Worm (Caenorhabditis elegans) whole organism, L1 larva: ENCODE measurements around the gene D1086.12.

Experiments used
- C04F5.9 ChIP-seq: sonication (generic microtip); optimal IDR thresholded peaks from 2 replicates; lab custom pipeline; 2016; ENCODE audit warnings: missing genetic modification characterization, missing compliant biosample characterization
- C16A3.4 ChIP-seq: fragments of 150-350 bp; optimal IDR thresholded peaks from 2 replicates; lab custom pipeline; 2014; ENCODE audit warnings: missing biosample characterization, missing genetic modification characterization
- F16B12.6 ChIP-seq: fragments of 150-350 bp; optimal IDR thresholded peaks from 2 replicates; lab custom pipeline; 2014; ENCODE audit warnings: missing biosample characterization, missing genetic modification characterization
- aly-2 ChIP-seq: fragments of 150-350 bp; optimal IDR thresholded peaks from 2 replicates; lab custom pipeline; 2014; ENCODE audit warnings: missing biosample characterization, missing genetic modification characterization
- blmp-1 ChIP-seq: fragments of 150-350 bp; optimal IDR thresholded peaks from 2 replicates; lab custom pipeline; 2014; ENCODE audit warnings: missing biosample characterization, missing genetic modification characterization
- ceh-63 ChIP-seq: fragments of 200-800 bp; sonication (Bioruptor generic); optimal IDR thresholded peaks from 2 replicates; lab custom pipeline; 2018; ENCODE audit warnings: mild to moderate bottlenecking, missing genetic modification characterization, missing compliant biosample characterization
- ceh-88 ChIP-seq: fragments of 200-800 bp; sonication (Bioruptor generic); IDR thresholded peaks from 2 replicates; pipeline ENCODE4 v1.3.6; 2022; ENCODE audit warnings: missing genetic modification characterization, missing compliant biosample characterization
- ceh-90 ChIP-seq: sonication (generic microtip); optimal IDR thresholded peaks from 2 replicates; lab custom pipeline; 2016; ENCODE audit warnings: missing genetic modification characterization, missing compliant biosample characterization
- dsc-1 ChIP-seq: sonication (generic microtip); optimal IDR thresholded peaks from 2 replicates; lab custom pipeline; 2016; ENCODE audit warnings: mild to moderate bottlenecking, missing genetic modification characterization, missing compliant biosample characterization
- egl-27 ChIP-seq, 2 experiments: fragments of 150-350 bp in 1 of 2; sonication (generic microtip); optimal IDR thresholded peaks; 3 replicates each; lab custom pipeline; 2017 to 2018; ENCODE audit warnings: missing biosample characterization in 2 of 2, missing genetic modification characterization in 2 of 2, missing genetic modification reagents in 2 of 2
- elt-2 ChIP-seq: sonication (generic microtip); optimal IDR thresholded peaks from 2 replicates; lab custom pipeline; 2016; ENCODE audit warnings: missing genetic modification characterization, mild to moderate bottlenecking, inconsistent platforms, missing compliant biosample characterization, missing genetic modification reagents
- elt-3 ChIP-seq, 6 experiments: fragments of 150-350 bp in 1 of 6; sonication (generic microtip); optimal IDR thresholded peaks; 2 replicates each; lab custom pipeline; 2017 to 2018; ENCODE audit warnings: missing biosample characterization in 6 of 6, missing genetic modification characterization in 6 of 6, inconsistent platforms in 1 of 6
- fkh-4 ChIP-seq: sonication (generic microtip); optimal IDR thresholded peaks from 2 replicates; lab custom pipeline; 2016; ENCODE audit warnings: missing compliant biosample characterization, missing genetic modification characterization, borderline replicate concordance
- fkh-8 ChIP-seq: sonication (generic microtip); optimal IDR thresholded peaks from 2 replicates; lab custom pipeline; 2016; ENCODE audit warnings: mild to moderate bottlenecking, missing genetic modification characterization, missing compliant biosample characterization
- hlh-17 ChIP-seq: fragments of 200-800 bp; sonication (Bioruptor generic); optimal IDR thresholded peaks from 2 replicates; lab custom pipeline; 2018; ENCODE audit warnings: missing genetic modification characterization, mild to moderate bottlenecking, missing compliant biosample characterization, moderate library complexity, borderline replicate concordance
- hlh-4 ChIP-seq: sonication (generic microtip); optimal IDR thresholded peaks from 2 replicates; lab custom pipeline; 2016; ENCODE audit warnings: mild to moderate bottlenecking, missing genetic modification characterization, missing compliant biosample characterization
- isw-1 ChIP-seq: fragments of 200-800 bp; sonication (Bioruptor generic); IDR thresholded peaks from 2 replicates; pipeline ENCODE4 v1.3.6; 2022; ENCODE audit warnings: missing genetic modification characterization, missing compliant biosample characterization
- jun-1 ChIP-seq: fragments of 150-350 bp; optimal IDR thresholded peaks from 2 replicates; lab custom pipeline; 2014; ENCODE audit warnings: missing biosample characterization, missing genetic modification reagents, missing genetic modification characterization
- lin-13 ChIP-seq: fragments of 150-350 bp; optimal IDR thresholded peaks from 2 replicates; lab custom pipeline; 2014; ENCODE audit warnings: missing biosample characterization, missing genetic modification reagents, missing genetic modification characterization
- lin-15B ChIP-seq: fragments of 150-350 bp; sonication (generic microtip); optimal IDR thresholded peaks from 3 replicates; lab custom pipeline; 2014; ENCODE audit warnings: missing biosample characterization, missing genetic modification characterization
- lin-39 ChIP-seq: fragments of 150-350 bp; optimal IDR thresholded peaks from 2 replicates; lab custom pipeline; 2014; ENCODE audit warnings: missing biosample characterization, missing genetic modification reagents, missing genetic modification characterization
- lsy-2 ChIP-seq, 2 experiments: fragments of 150-350 bp; optimal IDR thresholded peaks; 2 replicates each; lab custom pipeline; 2014; ENCODE audit warnings: missing biosample characterization in 2 of 2, missing genetic modification characterization in 2 of 2
- mab-9 ChIP-seq: fragments of 200-800 bp; sonication (Bioruptor generic); IDR thresholded peaks from 2 replicates; pipeline ENCODE4 v1.3.6; 2022; ENCODE audit warnings: missing genetic modification reagents, missing genetic modification characterization, missing compliant biosample characterization
- nhr-11 ChIP-seq: fragments of 150-350 bp; optimal IDR thresholded peaks from 2 replicates; lab custom pipeline; 2014; ENCODE audit warnings: missing biosample characterization, missing genetic modification characterization
- nhr-12 ChIP-seq: sonication (generic microtip); optimal IDR thresholded peaks from 2 replicates; lab custom pipeline; 2017; ENCODE audit warnings: missing biosample characterization, missing genetic modification characterization
- nhr-20 ChIP-seq: sonication (generic microtip); optimal IDR thresholded peaks from 2 replicates; lab custom pipeline; 2016; ENCODE audit warnings: mild to moderate bottlenecking, missing genetic modification characterization, missing compliant biosample characterization
- nhr-237 ChIP-seq: fragments of 150-350 bp; optimal IDR thresholded peaks from 2 replicates; lab custom pipeline; 2014; ENCODE audit warnings: missing biosample characterization, missing genetic modification characterization
- nhr-76 ChIP-seq: sonication (generic microtip); optimal IDR thresholded peaks from 2 replicates; lab custom pipeline; 2017; ENCODE audit warnings: missing biosample characterization, missing genetic modification characterization
- nhr-84 ChIP-seq: sonication (generic microtip); optimal IDR thresholded peaks from 2 replicates; lab custom pipeline; 2017; ENCODE audit warnings: missing biosample characterization, missing genetic modification characterization
- nhr-85 ChIP-seq: sonication (generic microtip); peaks from one replicate; lab custom pipeline; 2016; ENCODE audit warnings: missing genetic modification characterization, inconsistent platforms, missing compliant biosample characterization
- pax-3 ChIP-seq: fragments of 200-800 bp; sonication (Bioruptor generic); optimal IDR thresholded peaks from 2 replicates; lab custom pipeline; 2018; ENCODE audit warnings: mild to moderate bottlenecking, missing genetic modification characterization, moderate library complexity, missing compliant biosample characterization
- snpc-4 ChIP-seq: fragments of 150-350 bp; optimal IDR thresholded peaks from 2 replicates; lab custom pipeline; 2014; ENCODE audit warnings: missing biosample characterization, missing genetic modification characterization
- snu-23 ChIP-seq: sonication (generic microtip); optimal IDR thresholded peaks from 2 replicates; lab custom pipeline; 2016; ENCODE audit warnings: missing genetic modification characterization, missing compliant biosample characterization
- sox-4 ChIP-seq: sonication (generic microtip); optimal IDR thresholded peaks from 2 replicates; lab custom pipeline; 2016; ENCODE audit warnings: missing genetic modification characterization, missing compliant biosample characterization
- sup-37 ChIP-seq: fragments of 200-800 bp; sonication (Bioruptor generic); optimal IDR thresholded peaks from 2 replicates; lab custom pipeline; 2018; ENCODE audit warnings: mild to moderate bottlenecking, missing genetic modification characterization, missing compliant biosample characterization
- tbx-2 ChIP-seq: sonication (generic microtip); optimal IDR thresholded peaks from 2 replicates; lab custom pipeline; 2016; ENCODE audit warnings: missing genetic modification characterization, missing compliant biosample characterization
- tlp-1 ChIP-seq: fragments of 150-350 bp; optimal IDR thresholded peaks from 2 replicates; lab custom pipeline; 2014; ENCODE audit warnings: missing biosample characterization, missing genetic modification characterization
- unc-130 ChIP-seq: fragments of 150-350 bp; optimal IDR thresholded peaks from 2 replicates; lab custom pipeline; 2017; ENCODE audit warnings: missing biosample characterization, missing genetic modification characterization, inconsistent platforms
- unc-86 ChIP-seq: sonication (generic microtip); optimal IDR thresholded peaks from 2 replicates; lab custom pipeline; 2016; ENCODE audit warnings: missing genetic modification characterization, missing compliant biosample characterization
- unc-98 ChIP-seq: fragments of 200-800 bp; sonication (Bioruptor generic); IDR thresholded peaks from 2 replicates; pipeline ENCODE4 v1.3.6; 2022; ENCODE audit warnings: missing genetic modification characterization, missing compliant biosample characterization
- xbp-1 ChIP-seq: sonication (generic microtip); optimal IDR thresholded peaks from 2 replicates; lab custom pipeline; 2016; ENCODE audit warnings: missing genetic modification characterization, missing compliant biosample characterization
- zag-1 ChIP-seq: fragments of 150-350 bp; optimal IDR thresholded peaks from 2 replicates; lab custom pipeline; 2014; ENCODE audit warnings: missing biosample characterization, missing genetic modification characterization
- ztf-11 ChIP-seq, 2 experiments: sonication (generic microtip); optimal IDR thresholded peaks; 2 replicates each; lab custom pipeline; 2016 to 2017; ENCODE audit warnings: missing genetic modification characterization in 2 of 2, missing biosample characterization in 1 of 2, missing compliant biosample characterization in 1 of 2

D1086.12 gene

ce11 chrV:14055097-14055496, 45.9 kb upstream of the D1086.12 start (continued):
- TF ChIP-seq hlh-17 (GFP tag; lab: Kevin White, UChicago): peak; percentile 94
- TF ChIP-seq nhr-76: peak; percentile 1
- peak; percentile 99 for TF ChIP-seq nhr-20 (tag; lab: Kevin White, UChicago)
- peak in 1 of 2 experiments; percentile 4 for TF ChIP-seq egl-27 (tag; optimal IDR thresholded peaks at IDR 0.05; lab: Kevin White, UChicago)
- peak; percentile 19 for TF ChIP-seq F16B12.6
- peak; percentile 87 for TF ChIP-seq jun-1 (tag; lab: Kevin White, UChicago)
- peak; percentile 100 for TF ChIP-seq fkh-4 (tag; lab: Kevin White, UChicago)
- TF ChIP-seq sup-37: peak; percentile 94
- peak; percentile 92 for TF ChIP-seq lin-13 (GFP tag; lab: Kevin White, UChicago)
- peak; percentile 82 for TF ChIP-seq C16A3.4 (tag; lab: Kevin White, UChicago)
- TF ChIP-seq elt-2 (tag; lab: Kevin White, UChicago): peak; percentile 96
- TF ChIP-seq mab-9 (GFP tag; lab: Robert Waterston, UW): peak; percentile 100
- peak; percentile 99 for TF ChIP-seq ceh-90 (tag; lab: Kevin White, UChicago)
- peak; percentile 85 for TF ChIP-seq snpc-4
- peak; percentile 94 for TF ChIP-seq unc-86 (tag; lab: Kevin White, UChicago)
- TF ChIP-seq aly-2 (tag; lab: Kevin White, UChicago): peak; percentile 31
- peak; percentile 99 for TF ChIP-seq dsc-1 (tag; lab: Kevin White, UChicago)
- peak; percentile 100 for TF ChIP-seq pax-3
- peak; percentile 96 for TF ChIP-seq C04F5.9
- TF ChIP-seq nhr-237 (tag; lab: Kevin White, UChicago): peak; percentile 63
- peak; percentile 98 for TF ChIP-seq snu-23 (GFP tag; lab: Kevin White, UChicago)
- TF ChIP-seq ceh-88 (GFP tag; lab: Robert Waterston, UW): peak; percentile 99
- TF ChIP-seq tbx-2 (tag; lab: Kevin White, UChicago): peak; percentile 99
- TF ChIP-seq unc-130 (tag; lab: Kevin White, UChicago): peak; percentile 98

- TF ChIP-seq elt-3 (tag; optimal IDR thresholded peaks at IDR 0.05; lab: Kevin White, UChicago) (no peak), blmp-1 (no peak), sox-4 (tag; lab: Kevin White, UChicago) (no peak), ceh-90 (tag; lab: Kevin White, UChicago) (no peak), xbp-1 (tag; lab: Kevin White, UChicago) (no peak), unc-130 (tag; lab: Kevin White, UChicago) (no peak), ceh-63 (GFP tag; lab: Kevin White, UChicago) (no peak), unc-98 (no peak), lsy-2 (tag; optimal IDR thresholded peaks at IDR 0.05; lab: Kevin White, UChicago) (no peak), elt-2 (tag; lab: Kevin White, UChicago) (no peak)
These were observed 43.4 kb upstream of the D1086.12 start, which contains the start of gene F58D12.3 for ce11 chrV:14057540-14057939. TSS of gene F58D12.3 (plus strand) at chrV:14057840.

- TF ChIP-seq unc-86 (tag; lab: Kevin White, UChicago) (no peak), nhr-12 (no peak), unc-98 (no peak), nhr-237 (tag; lab: Kevin White, UChicago) (no peak), fkh-8 (tag; lab: Kevin White, UChicago) (no peak), F16B12.6 (no peak), nhr-84 (tag; lab: Kevin White, UChicago) (no peak), ztf-11 (tag; optimal IDR thresholded peaks at IDR 0.05; lab: Kevin White, UChicago) (no peak), egl-27 (tag; optimal IDR thresholded peaks at IDR 0.05; lab: Kevin White, UChicago) (no peak), C16A3.4 (tag; lab: Kevin White, UChicago) (no peak), lin-39 (no peak), tlp-1 (tag; lab: Kevin White, UChicago) (no peak), mab-9 (GFP tag; lab: Robert Waterston, UW) (no peak)
These were observed 37.0 kb upstream of the D1086.12 start for ce11 chrV:14063980-14064379.

- TF ChIP-seq isw-1 (GFP tag; lab: Robert Waterston, UW): no peak
- no peak for TF ChIP-seq unc-86 (tag; lab: Kevin White, UChicago)
- no peak for TF ChIP-seq sup-37
- TF ChIP-seq ceh-63 (GFP tag; lab: Kevin White, UChicago): no peak
- TF ChIP-seq ceh-88 (GFP tag; lab: Robert Waterston, UW): no peak
- no peak for TF ChIP-seq ztf-11 (tag; optimal IDR thresholded peaks at IDR 0.05; lab: Kevin White, UChicago)
- TF ChIP-seq nhr-85 (tag; lab: Kevin White, UChicago): no peak
- TF ChIP-seq unc-98: no peak
- TF ChIP-seq tbx-2 (tag; lab: Kevin White, UChicago): no peak
- TF ChIP-seq hlh-4: no peak
- TF ChIP-seq ceh-90 (tag; lab: Kevin White, UChicago): no peak
- no peak for TF ChIP-seq fkh-4 (tag; lab: Kevin White, UChicago)
- no peak for TF ChIP-seq F16B12.6
- no peak for TF ChIP-seq nhr-11 (tag; lab: Kevin White, UChicago)
- no peak for TF ChIP-seq unc-130 (tag; lab: Kevin White, UChicago)
- no peak for TF ChIP-seq lin-15B
- TF ChIP-seq nhr-84 (tag; lab: Kevin White, UChicago): no peak
- TF ChIP-seq zag-1 (tag; lab: Kevin White, UChicago): no peak
These were observed 36.6 kb upstream of the D1086.12 start, which contains the start of gene D1086.21 for ce11 chrV:14064422-14064821. TSS of gene D1086.21 (plus strand) at chrV:14064722.
